Worm (Caenorhabditis elegans) whole organism, L2 larva: ENCODE measurements around the gene Y39B6A.33.

Source experiments
- ZK546.5 ChIP-seq: sonication (generic microtip); optimal IDR thresholded peaks from 2 replicates; lab custom pipeline; 2017; ENCODE audit warnings: missing biosample characterization, missing genetic modification characterization
- unc-39 ChIP-seq: fragments of 150-350 bp; optimal IDR thresholded peaks from 2 replicates; lab custom pipeline; 2014; ENCODE audit warnings: missing biosample characterization, missing genetic modification characterization

ce11 chrV:18998045-18998444, 3.7 kb upstream of the Y39B6A.33 start, which contains the start of gene tgt-2:
- TF ChIP-seq ZK546.5 (no peak), unc-39 (tag; lab: Kevin White, UChicago) (no peak)
